Fruit fly (Drosophila melanogaster) whole organism, embryonic: ENCODE data around the gene CG10311.

Experiments used
- Abd-B ChIP-seq: fragments of 200-800 bp; sonication (Bioruptor generic); optimal IDR thresholded peaks from 2 replicates; lab custom pipeline; 2018; ENCODE audit warnings: missing biosample characterization, mild to moderate bottlenecking, missing genetic modification characterization, moderate library complexity
- Adf1 ChIP-seq: fragments of 200-800 bp; sonication (Bioruptor generic); IDR thresholded peaks from 2 replicates; pipeline ENCODE4 v1.3.6; 2022; ENCODE audit warnings: missing biosample characterization, missing genetic modification characterization
- Atf6 ChIP-seq: fragments of 200-800 bp; sonication (Bioruptor generic); IDR thresholded peaks from 2 replicates; pipeline ENCODE4 v1.3.6; 2022; ENCODE audit warnings: missing biosample characterization, missing genetic modification characterization
- Bgb ChIP-seq: fragments of 200-800 bp; sonication (Bioruptor generic); IDR thresholded peaks from 2 replicates; pipeline ENCODE4 v1.3.6; 2022; ENCODE audit warnings: missing biosample characterization, missing genetic modification characterization; ENCODE audit not compliant: partially characterized antibody
- CG10321 ChIP-seq: fragments of 200-800 bp; sonication (Bioruptor generic); IDR thresholded peaks from 2 replicates; pipeline ENCODE4 v1.3.6; 2022; ENCODE audit warnings: missing biosample characterization, missing genetic modification characterization
- CG10543 ChIP-seq: fragments of 200-800 bp; sonication (Bioruptor generic); optimal IDR thresholded peaks from 3 replicates; lab custom pipeline; 2017; ENCODE audit warnings: missing biosample characterization, mild to moderate bottlenecking, missing genetic modification characterization, moderate library complexity
- CG13296 ChIP-seq: fragments of 200-800 bp; sonication (Bioruptor generic); optimal IDR thresholded peaks from 3 replicates; lab custom pipeline; 2018; ENCODE audit warnings: missing biosample characterization, mild to moderate bottlenecking, missing genetic modification characterization
- CG13624 ChIP-seq: fragments of 200-800 bp; sonication (Bioruptor generic); optimal IDR thresholded peaks from 2 replicates; lab custom pipeline; 2016; ENCODE audit warnings: missing biosample characterization, missing genetic modification characterization
- CG15514 ChIP-seq: fragments of 200-800 bp; sonication (Bioruptor generic); optimal IDR thresholded peaks from 3 replicates; lab custom pipeline; 2017; ENCODE audit warnings: missing biosample characterization, missing genetic modification characterization, mild to moderate bottlenecking, moderate library complexity, missing genetic modification reagents
- CG32532 ChIP-seq: fragments of 200-800 bp; sonication (Bioruptor generic); IDR thresholded peaks from 2 replicates; pipeline ENCODE4 v1.3.6; 2022; ENCODE audit warnings: missing biosample characterization, missing genetic modification characterization
- CG33557 ChIP-seq: fragments of 200-800 bp; sonication (Bioruptor generic); optimal IDR thresholded peaks from 2 replicates; lab custom pipeline; 2019; ENCODE audit warnings: missing biosample characterization, mild to moderate bottlenecking, missing genetic modification characterization, moderate library complexity
- CG34376 ChIP-seq: fragments of 200-800 bp; sonication (Bioruptor generic); optimal IDR thresholded peaks from 2 replicates; lab custom pipeline; 2018; ENCODE audit warnings: missing biosample characterization, mild to moderate bottlenecking, missing genetic modification characterization
- CG8359 ChIP-seq: fragments of 200-800 bp; sonication (Bioruptor generic); optimal IDR thresholded peaks from 2 replicates; lab custom pipeline; 2017; ENCODE audit warnings: missing biosample characterization, mild to moderate bottlenecking, missing genetic modification characterization, borderline replicate concordance
- CG8924 ChIP-seq: fragments of 200-800 bp; optimal IDR thresholded peaks from 3 replicates; lab custom pipeline; 2019; ENCODE audit warnings: missing biosample characterization, mild to moderate bottlenecking, missing genetic modification characterization, moderate library complexity
- Dbx ChIP-seq: fragments of 200-800 bp; sonication (Bioruptor generic); IDR thresholded peaks from 3 replicates; pipeline ENCODE4 v1.3.6; 2022; ENCODE audit warnings: missing biosample characterization, missing genetic modification characterization
- Deaf1 ChIP-seq: fragments of 200-800 bp; optimal IDR thresholded peaks from 3 replicates; lab custom pipeline; 2019; ENCODE audit warnings: missing biosample characterization, mild to moderate bottlenecking, missing genetic modification characterization, moderate library complexity
- Dll ChIP-seq: fragments of 200-800 bp; sonication (Bioruptor generic); IDR thresholded peaks from 4 replicates; pipeline ENCODE4 v1.3.6; 2022; ENCODE audit warnings: missing biosample characterization, missing genetic modification characterization; ENCODE audit not compliant: partially characterized antibody
- Doc3 ChIP-seq: fragments of 200-800 bp; sonication (Bioruptor generic); IDR thresholded peaks from 3 replicates; pipeline ENCODE4 v1.3.6; 2022; ENCODE audit warnings: missing biosample characterization, missing genetic modification characterization; ENCODE audit not compliant: partially characterized antibody
- Fer1 ChIP-seq: fragments of 200-800 bp; sonication (Bioruptor generic); optimal IDR thresholded peaks from 2 replicates; lab custom pipeline; 2017; ENCODE audit warnings: missing biosample characterization, mild to moderate bottlenecking, missing genetic modification characterization
- GATAe ChIP-seq: fragments of 200-800 bp; sonication (Bioruptor generic); conservative IDR thresholded peaks from 2 replicates; pipeline ENCODE4 v1.3.6; 2022; ENCODE audit warnings: missing biosample characterization, missing genetic modification characterization
- Gsc ChIP-seq: fragments of 200-800 bp; sonication (Bioruptor generic); IDR thresholded peaks from 2 replicates; pipeline ENCODE4 v1.3.6; 2022; ENCODE audit warnings: missing biosample characterization, missing genetic modification characterization
- Gug ChIP-seq: fragments of 200-800 bp; sonication (Bioruptor generic); IDR thresholded peaks from 4 replicates; pipeline ENCODE4 v1.3.6; 2022; ENCODE audit warnings: missing biosample characterization, missing genetic modification characterization
- Jarid2 ChIP-seq: fragments of 200-800 bp; sonication (Bioruptor generic); optimal IDR thresholded peaks from 3 replicates; lab custom pipeline; 2017; ENCODE audit warnings: mild to moderate bottlenecking, missing biosample characterization, missing genetic modification reagents, missing genetic modification characterization
- MBD-R2 ChIP-seq: fragments of 200-800 bp; sonication (Bioruptor generic); IDR thresholded peaks from 2 replicates; pipeline ENCODE4 v1.3.6; 2022; ENCODE audit warnings: missing biosample characterization, missing genetic modification characterization
- Max ChIP-seq: fragments of 200-800 bp; sonication (Bioruptor generic); optimal IDR thresholded peaks from 2 replicates; lab custom pipeline; 2016; ENCODE audit warnings: missing biosample characterization, mild to moderate bottlenecking, missing genetic modification characterization
- Med ChIP-seq: fragments of 200-800 bp; sonication (Bioruptor generic); peaks from one replicate; lab custom pipeline; 2016; ENCODE audit warnings: missing biosample characterization, missing genetic modification characterization, mild to moderate bottlenecking, inconsistent platforms, moderate library complexity
- Meics ChIP-seq: fragments of 200-800 bp; sonication (Bioruptor generic); optimal IDR thresholded peaks from 2 replicates; lab custom pipeline; 2017; ENCODE audit warnings: missing biosample characterization, mild to moderate bottlenecking, missing genetic modification characterization
- NFAT ChIP-seq: fragments of 200-800 bp; sonication (Bioruptor generic); IDR thresholded peaks from 2 replicates; pipeline ENCODE4 v1.3.6; 2022; ENCODE audit warnings: missing biosample characterization, missing genetic modification characterization
- Pdp1 ChIP-seq, 2 experiments: fragments of 200-800 bp; sonication (Bioruptor generic); optimal IDR thresholded peaks; 3 replicates each; lab custom pipeline; 2016; ENCODE audit warnings: missing biosample characterization in 2 of 2, missing genetic modification characterization in 2 of 2, mild to moderate bottlenecking in 1 of 2, moderate library complexity in 1 of 2
- Rfx ChIP-seq: fragments of 200-800 bp; sonication (Bioruptor generic); IDR thresholded peaks from 2 replicates; pipeline ENCODE4 v1.3.6; 2022; ENCODE audit warnings: missing biosample characterization, missing genetic modification characterization
- Sry-δ ChIP-seq: fragments of 200-800 bp; sonication (Bioruptor generic); optimal IDR thresholded peaks from 2 replicates; lab custom pipeline; 2016; ENCODE audit warnings: missing biosample characterization, missing genetic modification characterization
- TFAM ChIP-seq: fragments of 200-800 bp; sonication (Bioruptor generic); optimal IDR thresholded peaks from 2 replicates; lab custom pipeline; 2017; ENCODE audit warnings: missing biosample characterization, missing genetic modification characterization, inconsistent platforms
- Trl ChIP-seq, 3 experiments: fragments of >200 bp in 2 of 3; fragments of 200-800 bp in 1 of 3; sonication (Bioruptor generic) in 1 of 3; optimal IDR thresholded peaks; 2 replicates in 1 of 3; 3 replicates in 2 of 3; lab custom pipeline; 2016 to 2017; ENCODE audit warnings: missing biosample characterization in 1 of 3, missing genetic modification characterization in 1 of 3
- Xrp1 ChIP-seq: fragments of 200-800 bp; sonication (Bioruptor generic); IDR thresholded peaks from 2 replicates; pipeline ENCODE4 v1.3.6; 2022; ENCODE audit warnings: missing biosample characterization, missing genetic modification characterization
- abd-A ChIP-seq: fragments of 200-800 bp; sonication (Bioruptor generic); optimal IDR thresholded peaks from 3 replicates; lab custom pipeline; 2019; ENCODE audit warnings: missing biosample characterization, mild to moderate bottlenecking, missing genetic modification characterization, moderate library complexity
- amos ChIP-seq: fragments of 200-800 bp; sonication (Bioruptor generic); IDR thresholded peaks from 2 replicates; pipeline ENCODE4 v1.3.6; 2022; ENCODE audit warnings: missing biosample characterization, missing genetic modification characterization; ENCODE audit not compliant: partially characterized antibody
- cato ChIP-seq: fragments of 200-800 bp; sonication (Bioruptor generic); optimal IDR thresholded peaks from 2 replicates; lab custom pipeline; 2016; ENCODE audit warnings: missing biosample characterization, missing genetic modification characterization, borderline replicate concordance
- chinmo ChIP-seq: fragments of 200-800 bp; sonication (Bioruptor generic); IDR thresholded peaks from 4 replicates; pipeline ENCODE4 v1.3.6; 2022; ENCODE audit warnings: missing biosample characterization, missing genetic modification characterization; ENCODE audit not compliant: partially characterized antibody
- gsb ChIP-seq: fragments of 200-800 bp; sonication (Bioruptor generic); IDR thresholded peaks from 2 replicates; pipeline ENCODE4 v1.3.6; 2022; ENCODE audit warnings: missing biosample characterization, missing genetic modification characterization
- inv ChIP-seq: fragments of 200-800 bp; sonication (Bioruptor generic); IDR thresholded peaks from 2 replicates; pipeline ENCODE4 v1.3.6; 2022; ENCODE audit warnings: missing biosample characterization, missing genetic modification characterization; ENCODE audit not compliant: partially characterized antibody
- mirr ChIP-seq: fragments of 200-800 bp; sonication (Bioruptor generic); optimal IDR thresholded peaks from 3 replicates; lab custom pipeline; 2018; ENCODE audit warnings: missing biosample characterization, mild to moderate bottlenecking, missing genetic modification characterization
- run ChIP-seq: fragments of 200-800 bp; sonication (Bioruptor generic); optimal IDR thresholded peaks from 3 replicates; lab custom pipeline; 2018; ENCODE audit warnings: missing biosample characterization, mild to moderate bottlenecking, missing genetic modification characterization
- slbo ChIP-seq: fragments of 200-800 bp; sonication (Bioruptor generic); IDR thresholded peaks from 2 replicates; pipeline ENCODE4 v1.3.6; 2022; ENCODE audit warnings: missing biosample characterization, missing genetic modification characterization
- so ChIP-seq: fragments of 200-800 bp; sonication (Bioruptor generic); IDR thresholded peaks from 3 replicates; pipeline ENCODE4 v1.3.6; 2022; ENCODE audit warnings: missing biosample characterization, missing genetic modification characterization
- sob ChIP-seq: fragments of 200-800 bp; sonication (Bioruptor generic); IDR thresholded peaks from 2 replicates; pipeline ENCODE4 v1.3.6; 2022; ENCODE audit warnings: missing biosample characterization, missing genetic modification characterization
- sug ChIP-seq: fragments of 200-800 bp; optimal IDR thresholded peaks from 2 replicates; lab custom pipeline; 2019; ENCODE audit warnings: missing biosample characterization, mild to moderate bottlenecking, missing genetic modification characterization, moderate library complexity
- unc-4 ChIP-seq: fragments of 200-800 bp; sonication (Bioruptor generic); IDR thresholded peaks from 2 replicates; pipeline ENCODE4 v1.3.6; 2022; ENCODE audit warnings: missing biosample characterization, missing genetic modification characterization; ENCODE audit not compliant: partially characterized antibody
- zen ChIP-seq: fragments of 200-800 bp; sonication (Bioruptor generic); optimal IDR thresholded peaks from 3 replicates; lab custom pipeline; 2018; ENCODE audit warnings: missing biosample characterization, mild to moderate bottlenecking, missing genetic modification characterization, moderate library complexity

CG10311 gene

dm6 chr3R:16356863-16357215 is at the start of gene CG10311:
Gene CG10311 (minus strand): TSS chr3R:16357015.
- no peak for TF ChIP-seq zen (tag; lab: Kevin White, UChicago)
- no peak for TF ChIP-seq Max (GFP tag; lab: Kevin White, UChicago)
- TF ChIP-seq CG8359 (GFP tag; lab: Kevin White, UChicago) = peak; percentile 99
- TF ChIP-seq CG8924 (tag; lab: Kevin White, UChicago) = no peak
- no peak for TF ChIP-seq Sry-δ (GFP tag; lab: Kevin White, UChicago)
- TF ChIP-seq gsb (GFP tag; lab: Robert Waterston, UW) = no peak
- TF ChIP-seq sug (tag; lab: Kevin White, UChicago) = peak; percentile 14
- peak; percentile 58 for TF ChIP-seq Deaf1 (tag; lab: Kevin White, UChicago)
- no peak for TF ChIP-seq Gug
- TF ChIP-seq abd-A (tag; lab: Kevin White, UChicago) = no peak
- TF ChIP-seq GATAe = no peak
- peak; percentile 42 for TF ChIP-seq CG13296
- no peak for TF ChIP-seq Doc3
- peak; percentile 8 for TF ChIP-seq mirr (GFP tag; lab: Kevin White, UChicago)
- TF ChIP-seq Med (GFP tag; lab: Kevin White, UChicago) = peak; percentile 57
- peak in 1 of 2 experiments; percentile 46 for TF ChIP-seq Trl (optimal IDR thresholded peaks at IDR 0.05; lab: Kevin White, UChicago)
- TF ChIP-seq Trl (GFP tag; optimal IDR thresholded peaks at IDR 0.05; lab: Kevin White, UChicago) = no peak
- TF ChIP-seq CG10543 (GFP tag; lab: Kevin White, UChicago) = peak; percentile 71
- TF ChIP-seq CG34376 (GFP tag; lab: Kevin White, UChicago) = peak; percentile 58
- peak; percentile 36 for TF ChIP-seq Fer1
- TF ChIP-seq Dbx = 0 out of 3 replicates have a peak, but pooled peaks have one; percentile 30
- peak; percentile 70; the same call in 1 of the 4 replicates for TF ChIP-seq chinmo (GFP tag; lab: Robert Waterston, UW)
- TF ChIP-seq TFAM (GFP tag; lab: Kevin White, UChicago) = no peak
- TF ChIP-seq run = no peak
- TF ChIP-seq CG13624 (GFP tag; lab: Kevin White, UChicago) = peak; percentile 51
- TF ChIP-seq inv (GFP tag; lab: Robert Waterston, UW) = peak; percentile 28; the same call in 1 of the 2 replicates
- TF ChIP-seq Pdp1 (GFP tag; optimal IDR thresholded peaks at IDR 0.05; lab: Kevin White, UChicago) = no peak
- TF ChIP-seq CG10321 = 0 out of 2 replicates have a peak, but pooled peaks have one; percentile 9
- peak; percentile 17; the same call in 1 of the 2 replicates for TF ChIP-seq CG32532 (GFP tag; lab: Robert Waterston, UW)
- peak; percentile 1 for TF ChIP-seq Meics
- TF ChIP-seq NFAT (GFP tag; lab: Robert Waterston, UW) = peak; percentile 28; the same call in 1 of the 2 replicates
- no peak for TF ChIP-seq Abd-B
- peak; percentile 53 for TF ChIP-seq Jarid2
- TF ChIP-seq CG33557 (GFP tag; lab: Kevin White, UChicago) = no peak
- 0 out of 2 replicates have a peak, but pooled peaks have one; percentile 32 for TF ChIP-seq sob (GFP tag; lab: Robert Waterston, UW)
- TF ChIP-seq Adf1 (GFP tag; lab: Robert Waterston, UW) = peak; percentile 53; the same call in 1 of the 2 replicates
- peak; percentile 24; the same call in 1 of the 2 replicates for TF ChIP-seq slbo (GFP tag; lab: Robert Waterston, UW)
- 0 out of 2 replicates have a peak, but pooled peaks have one; percentile 10 for TF ChIP-seq Xrp1
- TF ChIP-seq amos (GFP tag; lab: Robert Waterston, UW) = peak; percentile 46; the same call in 1 of the 2 replicates
- TF ChIP-seq cato = no peak
- TF ChIP-seq CG15514 (GFP tag; lab: Kevin White, UChicago) = peak; percentile 28
- TF ChIP-seq MBD-R2 (GFP tag; lab: Robert Waterston, UW) = peak; percentile 16; the same call in 1 of the 2 replicates
- 0 out of 2 replicates have a peak, but pooled peaks have one; percentile 17 for TF ChIP-seq Bgb
- TF ChIP-seq Dll (GFP tag; lab: Robert Waterston, UW) = 0 out of 4 replicates have a peak, but pooled peaks have one; percentile 22
- no peak for TF ChIP-seq Gsc (GFP tag; lab: Robert Waterston, UW)
- TF ChIP-seq unc-4 (GFP tag; lab: Robert Waterston, UW) = 0 out of 2 replicates have a peak, but pooled peaks have one; percentile 24
- TF ChIP-seq Rfx (GFP tag; lab: Robert Waterston, UW) = peak; percentile 40; the same call in 1 of the 2 replicates
- TF ChIP-seq so (GFP tag; lab: Robert Waterston, UW) = 0 out of 3 replicates have a peak, but pooled peaks have one; percentile 12
- TF ChIP-seq Atf6 (GFP tag; lab: Robert Waterston, UW) = 0 out of 2 replicates have a peak, but pooled peaks have one; percentile 18
